Comparison of ENCODE assay signal across 2 worm cellular contexts in the genomic region with DNA sequence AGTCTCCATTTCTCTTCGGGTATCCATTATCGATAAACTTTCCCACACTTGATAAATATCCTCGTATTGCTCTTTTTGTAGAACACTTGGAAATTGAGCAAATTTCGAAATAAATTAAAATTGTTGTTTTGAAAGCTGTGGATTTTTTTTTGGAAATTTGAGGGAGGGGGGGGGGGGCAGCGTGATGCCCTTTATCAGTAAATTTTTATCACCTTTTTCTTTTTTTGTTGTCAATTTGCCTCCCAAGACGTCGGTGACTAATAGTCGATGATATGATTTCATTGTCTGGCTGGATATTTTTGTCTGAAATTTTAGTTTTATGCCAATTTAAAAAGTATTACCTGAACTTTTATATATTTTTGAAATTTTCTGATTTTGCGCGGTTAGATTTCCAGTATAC.
TF ChIP-seq lines count a peak whose summit lies in the region.

A gene (minus strand): TSS at position 101 of the 400 bp plus-strand sequence.

TF ChIP-seq in whole organism, L2 larva, 48 proteins besides CTCF, POLR2A, EP300 and RAD21:
- TF ChIP-seq fos-1 (tag; optimal IDR thresholded peaks at IDR 0.05; lab: Kevin White, UChicago) (peak; percentile 30), sem-4 (tag; optimal IDR thresholded peaks at IDR 0.05; lab: Kevin White, UChicago) (no peak)

TF ChIP-seq in whole organism, late embryonic, 69 proteins besides CTCF, POLR2A, EP300 and RAD21:
- no peak for TF ChIP-seq unc-55 (GFP tag; optimal IDR thresholded peaks at IDR 0.05; lab: Kevin White, UChicago)
- peak; percentile 57 for TF ChIP-seq elt-2 (tag; optimal IDR thresholded peaks at IDR 0.05; lab: Kevin White, UChicago)
- TF ChIP-seq ttx-3 (tag; optimal IDR thresholded peaks at IDR 0.05; lab: Kevin White, UChicago) = no peak
